Worm (Caenorhabditis elegans) whole organism, L4 larva: Measurements from ENCODE around the gene F08G2.4.

Experiments used
- D1046.2 ChIP-seq: fragments of 200-800 bp; sonication (Bioruptor generic); IDR thresholded peaks from 2 replicates; pipeline ENCODE4 v1.3.6; 2022; ENCODE audit warnings: missing genetic modification characterization, missing compliant biosample characterization
- F10B5.3 ChIP-seq: sonication (generic microtip); optimal IDR thresholded peaks from 2 replicates; lab custom pipeline; 2016; ENCODE audit warnings: mild to moderate bottlenecking, missing genetic modification characterization, missing compliant biosample characterization
- F26F4.8 ChIP-seq: fragments of 200-800 bp; sonication (Bioruptor generic); conservative IDR thresholded peaks from 2 replicates; pipeline ENCODE4 v1.3.6; 2022; ENCODE audit warnings: missing genetic modification characterization, missing compliant biosample characterization
- Y105C5A.15 ChIP-seq: fragments of 200-800 bp; sonication (Bioruptor generic); IDR thresholded peaks from 2 replicates; pipeline ENCODE4 v1.3.6; 2022; ENCODE audit warnings: missing genetic modification characterization, missing compliant biosample characterization
- Y48G9A.11 ChIP-seq: fragments of 200-800 bp; sonication (Bioruptor generic); IDR thresholded peaks from 2 replicates; pipeline ENCODE4 v1.3.6; 2022; ENCODE audit warnings: missing genetic modification reagents, missing genetic modification characterization, missing compliant biosample characterization
- ZK546.5 ChIP-seq, 2 experiments: sonication (generic microtip); optimal IDR thresholded peaks; 2 replicates each; lab custom pipeline; 2017; ENCODE audit warnings: missing biosample characterization in 2 of 2, missing genetic modification characterization in 2 of 2
- aha-1 ChIP-seq: fragments of 150-350 bp; peaks from one replicate; lab custom pipeline; 2014; ENCODE audit warnings: missing biosample characterization, missing genetic modification characterization
- aly-2 ChIP-seq: sonication (generic microtip); optimal IDR thresholded peaks from 2 replicates; lab custom pipeline; 2018; ENCODE audit warnings: missing biosample characterization, missing genetic modification characterization
- ceh-20 ChIP-seq: fragments of 200-800 bp; sonication (Bioruptor generic); IDR thresholded peaks from 2 replicates; pipeline ENCODE4 v1.3.6; 2022; ENCODE audit warnings: missing genetic modification reagents, missing genetic modification characterization, missing compliant biosample characterization
- ceh-82 ChIP-seq: sonication (generic microtip); optimal IDR thresholded peaks from 2 replicates; lab custom pipeline; 2017; ENCODE audit warnings: missing biosample characterization, missing genetic modification characterization
- daf-12 ChIP-seq: fragments of 150-350 bp; optimal IDR thresholded peaks from 2 replicates; lab custom pipeline; 2014; ENCODE audit warnings: missing biosample characterization, missing genetic modification reagents, missing genetic modification characterization
- daf-16 ChIP-seq, 3 experiments: sonication (generic microtip); optimal IDR thresholded peaks; 2 replicates each; lab custom pipeline; 2016 to 2017; ENCODE audit warnings: missing genetic modification characterization in 3 of 3, missing genetic modification reagents in 3 of 3, mild to moderate bottlenecking in 2 of 3, missing compliant biosample characterization in 2 of 3, missing biosample characterization in 1 of 3, moderate library complexity in 1 of 3
- daf-8 ChIP-seq: fragments of 200-800 bp; sonication (Bioruptor generic); IDR thresholded peaks from 2 replicates; pipeline ENCODE4 v1.3.6; 2022; ENCODE audit warnings: missing genetic modification characterization, missing compliant biosample characterization
- dmd-8 ChIP-seq: fragments of 200-800 bp; sonication (Bioruptor generic); IDR thresholded peaks from 2 replicates; pipeline ENCODE4 v1.3.6; 2022; ENCODE audit warnings: missing genetic modification characterization, missing compliant biosample characterization
- dmd-9 ChIP-seq: fragments of 200-800 bp; sonication (Bioruptor generic); IDR thresholded peaks from 2 replicates; pipeline ENCODE4 v1.3.6; 2022; ENCODE audit warnings: missing genetic modification reagents, missing genetic modification characterization, missing compliant biosample characterization
- dpl-1 ChIP-seq: fragments of 150-350 bp; optimal IDR thresholded peaks from 2 replicates; lab custom pipeline; 2014; ENCODE audit warnings: missing biosample characterization, missing genetic modification reagents, missing genetic modification characterization
- fkh-10 ChIP-seq: fragments of 150-350 bp; optimal IDR thresholded peaks from 2 replicates; lab custom pipeline; 2014; ENCODE audit warnings: missing biosample characterization, missing genetic modification reagents, missing genetic modification characterization
- gei-8 ChIP-seq: fragments of 200-800 bp; sonication (Bioruptor generic); optimal IDR thresholded peaks from 2 replicates; lab custom pipeline; 2018; ENCODE audit warnings: mild to moderate bottlenecking, missing genetic modification characterization, missing compliant biosample characterization
- hif-1 ChIP-seq, 2 experiments: sonication (generic microtip); optimal IDR thresholded peaks; 2 replicates each; lab custom pipeline; 2016 to 2017; ENCODE audit warnings: missing compliant biosample characterization in 2 of 2, missing genetic modification characterization in 2 of 2, missing genetic modification reagents in 2 of 2, missing genotype in 2 of 2, mild to moderate bottlenecking in 1 of 2
- hlh-11 ChIP-seq: fragments of 200-800 bp; sonication (Bioruptor generic); optimal IDR thresholded peaks from 2 replicates; lab custom pipeline; 2018; ENCODE audit warnings: mild to moderate bottlenecking, missing genetic modification characterization, missing compliant biosample characterization
- jun-1 ChIP-seq: fragments of 150-350 bp; optimal IDR thresholded peaks from 2 replicates; lab custom pipeline; 2014; ENCODE audit warnings: missing biosample characterization, missing genetic modification reagents, missing genetic modification characterization
- lin-15B ChIP-seq: fragments of 150-350 bp; sonication (generic microtip); optimal IDR thresholded peaks from 3 replicates; lab custom pipeline; 2014; ENCODE audit warnings: missing biosample characterization, missing genetic modification characterization
- lir-3 ChIP-seq: sonication (generic microtip); optimal IDR thresholded peaks from 2 replicates; lab custom pipeline; 2016; ENCODE audit warnings: mild to moderate bottlenecking, missing genetic modification characterization, missing compliant biosample characterization
- lsy-2 ChIP-seq, 2 experiments: fragments of 150-350 bp in 1 of 2; sonication (generic microtip) in 1 of 2; optimal IDR thresholded peaks; 2 replicates each; lab custom pipeline; 2014 to 2017; ENCODE audit warnings: missing biosample characterization in 2 of 2, missing genetic modification characterization in 2 of 2
- madf-5 ChIP-seq, 2 experiments: fragments of 200-800 bp; sonication (Bioruptor generic); IDR thresholded peaks; 2 replicates each; pipeline ENCODE4 v1.3.6; 2022; ENCODE audit warnings: missing compliant biosample characterization in 2 of 2, missing genetic modification characterization in 2 of 2
- madf-9 ChIP-seq: fragments of 200-800 bp; sonication (Bioruptor generic); conservative IDR thresholded peaks from 2 replicates; pipeline ENCODE4 v1.3.6; 2022; ENCODE audit warnings: missing genetic modification reagents, missing genetic modification characterization, missing compliant biosample characterization
- mdl-1 ChIP-seq, 2 experiments: fragments of 150-350 bp in 1 of 2; sonication (generic microtip) in 1 of 2; optimal IDR thresholded peaks; 2 replicates each; lab custom pipeline; 2014 to 2017; ENCODE audit warnings: missing biosample characterization in 2 of 2, missing genetic modification characterization in 2 of 2
- mdt-29 ChIP-seq: fragments of 200-800 bp; sonication (Bioruptor generic); IDR thresholded peaks from 2 replicates; pipeline ENCODE4 v1.3.6; 2022; ENCODE audit warnings: missing genetic modification reagents, missing genetic modification characterization, missing compliant biosample characterization
- mep-1 ChIP-seq: fragments of 150-350 bp; sonication (generic microtip); optimal IDR thresholded peaks from 3 replicates; lab custom pipeline; 2014; ENCODE audit warnings: missing biosample characterization, missing genetic modification characterization
- mes-2 ChIP-seq: sonication (generic microtip); optimal IDR thresholded peaks from 2 replicates; lab custom pipeline; 2016; ENCODE audit warnings: missing genotype, mild to moderate bottlenecking, missing genetic modification characterization, missing compliant biosample characterization; ENCODE audit not compliant: poor library complexity, severe bottlenecking
- nhr-102 ChIP-seq: sonication (generic microtip); optimal IDR thresholded peaks from 2 replicates; lab custom pipeline; 2016; ENCODE audit warnings: mild to moderate bottlenecking, missing genetic modification characterization, moderate library complexity, missing compliant biosample characterization
- nhr-11 ChIP-seq: fragments of 150-350 bp; optimal IDR thresholded peaks from 2 replicates; lab custom pipeline; 2014; ENCODE audit warnings: missing biosample characterization, missing genetic modification characterization
- nhr-111 ChIP-seq: fragments of 200-800 bp; sonication (Bioruptor generic); optimal IDR thresholded peaks from 2 replicates; lab custom pipeline; 2018; ENCODE audit warnings: mild to moderate bottlenecking, missing genetic modification characterization, missing compliant biosample characterization
- nhr-28 ChIP-seq: fragments of 150-350 bp; optimal IDR thresholded peaks from 2 replicates; lab custom pipeline; 2014; ENCODE audit warnings: missing biosample characterization, missing genetic modification characterization
- nhr-41 ChIP-seq: fragments of 200-800 bp; sonication (Bioruptor generic); IDR thresholded peaks from 2 replicates; pipeline ENCODE4 v1.3.6; 2022; ENCODE audit warnings: missing genetic modification reagents, missing genetic modification characterization, missing compliant biosample characterization
- nhr-42 ChIP-seq: fragments of 200-800 bp; sonication (Bioruptor generic); IDR thresholded peaks from 2 replicates; pipeline ENCODE4 v1.3.6; 2022; ENCODE audit warnings: missing genetic modification characterization, missing compliant biosample characterization
- saeg-2 ChIP-seq: fragments of 200-800 bp; sonication (Bioruptor generic); IDR thresholded peaks from 2 replicates; pipeline ENCODE4 v1.3.6; 2022; ENCODE audit warnings: missing genetic modification reagents, missing genetic modification characterization, missing compliant biosample characterization
- skn-1 ChIP-seq: fragments of 150-350 bp; optimal IDR thresholded peaks from 2 replicates; lab custom pipeline; 2014; ENCODE audit warnings: missing biosample characterization, missing genetic modification characterization
- snpc-1.2 ChIP-seq: fragments of 200-800 bp; sonication (Bioruptor generic); IDR thresholded peaks from 2 replicates; pipeline ENCODE4 v1.3.6; 2022; ENCODE audit warnings: missing genetic modification reagents, missing genetic modification characterization, missing compliant biosample characterization
- spr-1 ChIP-seq: sonication (generic microtip); optimal IDR thresholded peaks from 2 replicates; lab custom pipeline; 2016; ENCODE audit warnings: mild to moderate bottlenecking, missing genetic modification characterization, missing compliant biosample characterization
- spr-3 ChIP-seq: fragments of 200-800 bp; sonication (Bioruptor generic); optimal IDR thresholded peaks from 2 replicates; lab custom pipeline; 2018; ENCODE audit warnings: mild to moderate bottlenecking, missing genetic modification characterization, missing compliant biosample characterization
- tag-97 ChIP-seq: fragments of 200-800 bp; sonication (Bioruptor generic); IDR thresholded peaks from 2 replicates; pipeline ENCODE4 v1.3.6; 2022; ENCODE audit warnings: missing genetic modification characterization, missing compliant biosample characterization
- tra-1 ChIP-seq: fragments of 200-800 bp; sonication (Bioruptor generic); IDR thresholded peaks from 2 replicates; pipeline ENCODE4 v1.3.6; 2022; ENCODE audit warnings: missing genetic modification reagents, missing genetic modification characterization, missing compliant biosample characterization
- unc-130 ChIP-seq: sonication (generic microtip); optimal IDR thresholded peaks from 2 replicates; lab custom pipeline; 2016; ENCODE audit warnings: missing genetic modification reagents, missing genetic modification characterization, missing compliant biosample characterization
- unc-39 ChIP-seq: sonication (generic microtip); optimal IDR thresholded peaks from 2 replicates; lab custom pipeline; 2017; ENCODE audit warnings: missing biosample characterization, missing genetic modification characterization
- zag-1 ChIP-seq: fragments of 150-350 bp; optimal IDR thresholded peaks from 2 replicates; lab custom pipeline; 2014; ENCODE audit warnings: missing biosample characterization, missing genetic modification characterization
- zfp-3 ChIP-seq: fragments of 200-800 bp; sonication (Bioruptor generic); conservative IDR thresholded peaks from 2 replicates; pipeline ENCODE4 v1.3.6; 2022; ENCODE audit warnings: missing genetic modification reagents, missing genetic modification characterization, missing compliant biosample characterization
- zip-11 ChIP-seq: fragments of 200-800 bp; sonication (Bioruptor generic); IDR thresholded peaks from 2 replicates; pipeline ENCODE4 v1.3.6; 2022; ENCODE audit warnings: missing genetic modification characterization, missing compliant biosample characterization
- zip-2 ChIP-seq: fragments of 150-350 bp; optimal IDR thresholded peaks from 2 replicates; lab custom pipeline; 2014; ENCODE audit warnings: missing biosample characterization, missing genetic modification characterization

F08G2.4 gene

ce11 chrII:13834380-13835194, 4.2 kb downstream of the F08G2.4 start (continued):
- TF ChIP-seq tag-97 (no peak), lin-15B (tag; lab: Kevin White, UChicago) (no peak), ceh-82 (no peak), zfp-3 (GFP tag; lab: Robert Waterston, UW) (peak; percentile 68), daf-12 (tag; lab: Kevin White, UChicago) (no peak), madf-9 (GFP tag; lab: Robert Waterston, UW) (peak; percentile 89), zag-1 (tag; lab: Kevin White, UChicago) (no peak), zip-11 (GFP tag; lab: Robert Waterston, UW) (peak; percentile 73; the same call in 1 of the 2 replicates), Y105C5A.15 (GFP tag; lab: Robert Waterston, UW) (0 out of 2 replicates have a peak, but pooled peaks have one; percentile 65), mdt-29 (GFP tag; lab: Robert Waterston, UW) (peak; percentile 59), skn-1 (tag; lab: Kevin White, UChicago) (no peak), gei-8 (GFP tag; lab: Kevin White, UChicago) (peak; percentile 33), zip-2 (tag; lab: Kevin White, UChicago) (peak; percentile 69), saeg-2 (GFP tag; lab: Robert Waterston, UW) (peak; percentile 70; the same call in 1 of the 2 replicates), fkh-10 (GFP tag; lab: Kevin White, UChicago) (peak; percentile 77), Y48G9A.11 (GFP tag; lab: Robert Waterston, UW) (peak; percentile 55; the same call in 1 of the 2 replicates), F10B5.3 (tag; lab: Kevin White, UChicago) (peak; percentile 70), spr-1 (tag; lab: Kevin White, UChicago) (peak; percentile 79), daf-16 (GFP tag; optimal IDR thresholded peaks at IDR 0.05; lab: Kevin White, UChicago) (peak; percentile 32 to 73), daf-16 (tag; optimal IDR thresholded peaks at IDR 0.05; lab: Kevin White, UChicago) (peak; percentile 78), madf-5 (GFP tag; IDR thresholded peaks at IDR 0.05; lab: Robert Waterston, UW) (peak; percentile 64 to 79; a peak in 2 of 4 replicates), spr-3 (peak; percentile 89), F26F4.8 (GFP tag; lab: Robert Waterston, UW) (peak; percentile 65; the same call in 1 of the 2 replicates), nhr-111 (GFP tag; lab: Kevin White, UChicago) (peak; percentile 71), ceh-20 (peak; percentile 91), nhr-42 (GFP tag; lab: Robert Waterston, UW) (peak; percentile 97), nhr-102 (tag; lab: Kevin White, UChicago) (peak; percentile 90), aly-2 (tag; lab: Kevin White, UChicago) (no peak), unc-130 (GFP tag; lab: Kevin White, UChicago) (peak; percentile 20), hif-1 (tag; optimal IDR thresholded peaks at IDR 0.05; lab: Kevin White, UChicago) (peak; percentile 13 to 76), aha-1 (tag; lab: Kevin White, UChicago) (peak; percentile 99), dpl-1 (GFP tag; lab: Kevin White, UChicago) (peak; percentile 82), mep-1 (tag; lab: Kevin White, UChicago) (peak; percentile 93), mes-2 (tag; lab: Kevin White, UChicago) (peak; percentile 94), mdl-1 (tag; optimal IDR thresholded peaks at IDR 0.05; lab: Kevin White, UChicago) (peak; percentile 10 to 11), nhr-41 (GFP tag; lab: Robert Waterston, UW) (peak; percentile 42; the same call in 1 of the 2 replicates), tra-1 (GFP tag; lab: Robert Waterston, UW) (peak; percentile 95), dmd-9 (GFP tag; lab: Robert Waterston, UW) (peak; percentile 85), unc-39 (no peak), ZK546.5 (tag; optimal IDR thresholded peaks at IDR 0.05; lab: Kevin White, UChicago) (no peak), lir-3 (tag; lab: Kevin White, UChicago) (peak; percentile 67), jun-1 (tag; lab: Kevin White, UChicago) (peak; percentile 65), D1046.2 (GFP tag; lab: Robert Waterston, UW) (peak; percentile 86), lsy-2 (tag; optimal IDR thresholded peaks at IDR 0.05; lab: Kevin White, UChicago) (peak; percentile 38 to 93), hlh-11 (peak; percentile 81), snpc-1.2 (GFP tag; lab: Robert Waterston, UW) (peak; percentile 76), daf-8 (GFP tag; lab: Robert Waterston, UW) (no peak), dmd-8 (GFP tag; lab: Robert Waterston, UW) (peak; percentile 85), nhr-11 (peak; percentile 87), nhr-28 (tag; lab: Kevin White, UChicago) (peak; percentile 50)
